Worm (Caenorhabditis elegans) whole organism, L4 larva: Measurements from ENCODE around the gene F13H10.5.

ENCODE experiments used
- Y75B8A.6 ChIP-seq: fragments of 200-800 bp; sonication (Bioruptor generic); IDR thresholded peaks from 2 replicates; pipeline ENCODE4 v1.3.6; 2022; ENCODE audit warnings: missing genetic modification reagents, missing genetic modification characterization, missing compliant biosample characterization
- ZK546.5 ChIP-seq, 2 experiments: sonication (generic microtip); optimal IDR thresholded peaks; 2 replicates each; lab custom pipeline; 2017; ENCODE audit warnings: missing biosample characterization in 2 of 2, missing genetic modification characterization in 2 of 2
- aly-2 ChIP-seq: sonication (generic microtip); optimal IDR thresholded peaks from 2 replicates; lab custom pipeline; 2018; ENCODE audit warnings: missing biosample characterization, missing genetic modification characterization
- ama-1 ChIP-seq: fragments of 150-350 bp; optimal IDR thresholded peaks from 2 replicates; lab custom pipeline; 2014; ENCODE audit warnings: inconsistent platforms, mixed read lengths
- dpl-1 ChIP-seq: fragments of 150-350 bp; optimal IDR thresholded peaks from 2 replicates; lab custom pipeline; 2014; ENCODE audit warnings: missing biosample characterization, missing genetic modification reagents, missing genetic modification characterization
- fos-1 ChIP-seq: fragments of 150-350 bp; optimal IDR thresholded peaks from 2 replicates; lab custom pipeline; 2014; ENCODE audit warnings: missing biosample characterization, missing genetic modification characterization
- hmg-1.1 ChIP-seq: fragments of 200-800 bp; sonication (Bioruptor generic); IDR thresholded peaks from 2 replicates; pipeline ENCODE4 v1.3.6; 2022; ENCODE audit warnings: missing genetic modification reagents, missing genetic modification characterization, missing compliant biosample characterization
- nhr-10 ChIP-seq: fragments of 150-350 bp; optimal IDR thresholded peaks from 2 replicates; lab custom pipeline; 2014; ENCODE audit warnings: missing biosample characterization, missing genetic modification characterization
- nhr-11 ChIP-seq: fragments of 150-350 bp; optimal IDR thresholded peaks from 2 replicates; lab custom pipeline; 2014; ENCODE audit warnings: missing biosample characterization, missing genetic modification characterization
- nhr-237 ChIP-seq: sonication (generic microtip); optimal IDR thresholded peaks from 2 replicates; lab custom pipeline; 2017; ENCODE audit warnings: missing biosample characterization, missing genetic modification characterization
- nhr-25 ChIP-seq: sonication (generic microtip); optimal IDR thresholded peaks from 2 replicates; lab custom pipeline; 2017; ENCODE audit warnings: missing genetic modification characterization, mild to moderate bottlenecking, missing compliant biosample characterization, antibody characterized with exemption, moderate library complexity, borderline replicate concordance; ENCODE audit not compliant: insufficient read depth
- nhr-76 ChIP-seq: fragments of 150-350 bp; optimal IDR thresholded peaks from 2 replicates; lab custom pipeline; 2014; ENCODE audit warnings: missing biosample characterization, missing genetic modification characterization

ce11 chrIV:10951997-10952396 is 38.8 kb upstream of the F13H10.5 start, which contains the start of gene Y69E1A.3:
- TF ChIP-seq aly-2, result no peak
- no peak for TF ChIP-seq dpl-1
- no peak for TF ChIP-seq fos-1 (tag; lab: Kevin White, UChicago)
- TF ChIP-seq hmg-1.1 (GFP tag; lab: Robert Waterston, UW), result no peak
- no peak for TF ChIP-seq Y75B8A.6 (GFP tag; lab: Robert Waterston, UW)
- no peak for TF ChIP-seq nhr-237 (tag; lab: Kevin White, UChicago)
- TF ChIP-seq nhr-76, result no peak
- no peak for TF ChIP-seq nhr-11 (tag; lab: Kevin White, UChicago)
- no peak for TF ChIP-seq nhr-10 (tag; lab: Kevin White, UChicago)
- TF ChIP-seq nhr-25 (tag; lab: Kevin White, UChicago), result no peak
- no peak for TF ChIP-seq ZK546.5 (tag; optimal IDR thresholded peaks at IDR 0.05; lab: Kevin White, UChicago)
- TF ChIP-seq ama-1 (lab: Kevin White, UChicago), result no peak
